Fruit fly (Drosophila melanogaster) whole organism, embryonic: ENCODE measurements around the gene Spn75F.

ENCODE experiments used
- BtbVII ChIP-seq: fragments of 200-800 bp; sonication (Bioruptor generic); optimal IDR thresholded peaks from 3 replicates; lab custom pipeline; 2017; ENCODE audit warnings: missing biosample characterization, mild to moderate bottlenecking, missing genetic modification characterization
- Bteb2 ChIP-seq: fragments of 200-800 bp; sonication (Bioruptor generic); optimal IDR thresholded peaks from 2 replicates; lab custom pipeline; 2016; ENCODE audit warnings: missing biosample characterization, missing genetic modification characterization
- CG10321 ChIP-seq: fragments of 200-800 bp; sonication (Bioruptor generic); IDR thresholded peaks from 2 replicates; pipeline ENCODE4 v1.3.6; 2022; ENCODE audit warnings: missing biosample characterization, missing genetic modification characterization
- CG10565 ChIP-seq: fragments of 200-800 bp; sonication (Bioruptor generic); optimal IDR thresholded peaks from 3 replicates; lab custom pipeline; 2016; ENCODE audit warnings: missing biosample characterization, mild to moderate bottlenecking, missing genetic modification characterization
- CG10654 ChIP-seq: fragments of 200-800 bp; sonication (Bioruptor generic); optimal IDR thresholded peaks from 2 replicates; lab custom pipeline; 2016; ENCODE audit warnings: missing biosample characterization, missing genetic modification characterization
- CG11504 ChIP-seq: fragments of 200-800 bp; sonication (Bioruptor generic); optimal IDR thresholded peaks from 3 replicates; lab custom pipeline; 2019; ENCODE audit warnings: missing biosample characterization, mild to moderate bottlenecking, missing genetic modification characterization, moderate library complexity
- CG13624 ChIP-seq: fragments of 200-800 bp; sonication (Bioruptor generic); optimal IDR thresholded peaks from 2 replicates; lab custom pipeline; 2016; ENCODE audit warnings: missing biosample characterization, missing genetic modification characterization
- CG14965 ChIP-seq: fragments of 200-800 bp; sonication (Bioruptor generic); optimal IDR thresholded peaks from 2 replicates; lab custom pipeline; 2016; ENCODE audit warnings: missing biosample characterization, missing genetic modification characterization, borderline replicate concordance
- CG15073 ChIP-seq: fragments of 200-800 bp; sonication (Bioruptor generic); optimal IDR thresholded peaks from 2 replicates; lab custom pipeline; 2016; ENCODE audit warnings: missing biosample characterization, missing genetic modification characterization
- CG15269 ChIP-seq: fragments of 200-800 bp; sonication (Bioruptor generic); optimal IDR thresholded peaks from 2 replicates; lab custom pipeline; 2018; ENCODE audit warnings: missing biosample characterization, mild to moderate bottlenecking, missing genetic modification characterization, moderate library complexity
- CG1603 ChIP-seq: fragments of 200-800 bp; sonication (Bioruptor generic); optimal IDR thresholded peaks from 2 replicates; lab custom pipeline; 2019; ENCODE audit warnings: missing biosample characterization, mild to moderate bottlenecking, missing genetic modification characterization, moderate library complexity
- CG18619 ChIP-seq: fragments of 200-800 bp; sonication (Bioruptor generic); optimal IDR thresholded peaks from 3 replicates; lab custom pipeline; 2017; ENCODE audit warnings: missing biosample characterization, mild to moderate bottlenecking, missing genetic modification characterization
- CG3995 ChIP-seq: fragments of 200-800 bp; sonication (Bioruptor generic); optimal IDR thresholded peaks from 3 replicates; lab custom pipeline; 2016; ENCODE audit warnings: missing biosample characterization, missing genetic modification characterization
- CG4424 ChIP-seq: fragments of 200-800 bp; sonication (Bioruptor generic); optimal IDR thresholded peaks from 3 replicates; lab custom pipeline; 2016; ENCODE audit warnings: missing biosample characterization, missing genetic modification characterization
- CG6272 ChIP-seq: fragments of 200-800 bp; sonication (Bioruptor generic); IDR thresholded peaks from 2 replicates; pipeline ENCODE4 v1.3.6; 2022; ENCODE audit warnings: missing biosample characterization, missing genetic modification characterization
- CG7987 ChIP-seq: fragments of 200-800 bp; sonication (Bioruptor generic); optimal IDR thresholded peaks from 2 replicates; lab custom pipeline; 2018; ENCODE audit warnings: missing biosample characterization, mild to moderate bottlenecking, missing genetic modification characterization, moderate library complexity
- CG8290 ChIP-seq, 3 experiments: fragments of 200-800 bp; sonication (Bioruptor generic); optimal IDR thresholded peaks; 2 replicates each; lab custom pipeline; 2016 to 2019; ENCODE audit warnings: missing biosample characterization in 3 of 3, missing genetic modification characterization in 3 of 3, mild to moderate bottlenecking in 2 of 3, moderate library complexity in 1 of 3
- CoRest ChIP-seq: fragments of 200-800 bp; sonication (Bioruptor generic); optimal IDR thresholded peaks from 3 replicates; lab custom pipeline; 2018; ENCODE audit warnings: missing biosample characterization, mild to moderate bottlenecking, missing genetic modification characterization, moderate library complexity
- Fer1 ChIP-seq: fragments of 200-800 bp; sonication (Bioruptor generic); optimal IDR thresholded peaks from 2 replicates; lab custom pipeline; 2017; ENCODE audit warnings: missing biosample characterization, mild to moderate bottlenecking, missing genetic modification characterization
- GATAe ChIP-seq: fragments of 200-800 bp; sonication (Bioruptor generic); conservative IDR thresholded peaks from 2 replicates; pipeline ENCODE4 v1.3.6; 2022; ENCODE audit warnings: missing biosample characterization, missing genetic modification characterization
- HmgZ ChIP-seq: fragments of 200-800 bp; sonication (Bioruptor generic); optimal IDR thresholded peaks from 2 replicates; lab custom pipeline; 2018; ENCODE audit warnings: missing biosample characterization, mild to moderate bottlenecking, missing genetic modification characterization
- Lpt ChIP-seq: fragments of >200 bp; optimal IDR thresholded peaks from 2 replicates; lab custom pipeline; 2018; ENCODE audit warnings: missing biosample characterization, missing genetic modification characterization
- MTF-1 ChIP-seq: fragments of 200-800 bp; sonication (Bioruptor generic); optimal IDR thresholded peaks from 2 replicates; lab custom pipeline; 2018; ENCODE audit warnings: missing biosample characterization, mild to moderate bottlenecking, missing genetic modification characterization, borderline replicate concordance
- Mes4 ChIP-seq: fragments of 200-800 bp; sonication (Bioruptor generic); optimal IDR thresholded peaks from 2 replicates; lab custom pipeline; 2016; ENCODE audit warnings: missing biosample characterization, missing genetic modification characterization
- Rfx ChIP-seq: fragments of 200-800 bp; sonication (Bioruptor generic); IDR thresholded peaks from 2 replicates; pipeline ENCODE4 v1.3.6; 2022; ENCODE audit warnings: missing biosample characterization, missing genetic modification characterization
- Sry-β ChIP-seq: fragments of 200-800 bp; sonication (Bioruptor generic); optimal IDR thresholded peaks from 2 replicates; lab custom pipeline; 2018; ENCODE audit warnings: missing biosample characterization, mild to moderate bottlenecking, missing genetic modification characterization, moderate library complexity
- Stat92E ChIP-seq, 3 experiments: fragments of >200 bp in 2 of 3; fragments of 200-800 bp in 1 of 3; sonication (Bioruptor generic) in 1 of 3; optimal IDR thresholded peaks; 2 replicates each; lab custom pipeline; 2017 to 2019; ENCODE audit warnings: missing biosample characterization in 3 of 3, missing genetic modification characterization in 3 of 3, mild to moderate bottlenecking in 1 of 3, moderate library complexity in 1 of 3
- Trl ChIP-seq, 3 experiments: fragments of >200 bp in 2 of 3; fragments of 200-800 bp in 1 of 3; sonication (Bioruptor generic) in 1 of 3; optimal IDR thresholded peaks; 2 replicates in 1 of 3; 3 replicates in 2 of 3; lab custom pipeline; 2016 to 2017; ENCODE audit warnings: missing biosample characterization in 1 of 3, missing genetic modification characterization in 1 of 3
- ara ChIP-seq: fragments of 200-800 bp; sonication (Bioruptor generic); IDR thresholded peaks from 2 replicates; pipeline ENCODE4 v1.3.6; 2022; ENCODE audit warnings: missing biosample characterization, missing genetic modification characterization
- chinmo ChIP-seq: fragments of 200-800 bp; sonication (Bioruptor generic); IDR thresholded peaks from 4 replicates; pipeline ENCODE4 v1.3.6; 2022; ENCODE audit warnings: missing biosample characterization, missing genetic modification characterization; ENCODE audit not compliant: partially characterized antibody
- crol ChIP-seq: fragments of 200-800 bp; sonication (Bioruptor generic); IDR thresholded peaks from 2 replicates; pipeline ENCODE4 v1.3.6; 2022; ENCODE audit warnings: missing biosample characterization, missing genetic modification characterization
- dysf ChIP-seq: fragments of 200-800 bp; sonication (Bioruptor generic); IDR thresholded peaks from 3 replicates; pipeline ENCODE4 v1.3.6; 2022; ENCODE audit warnings: missing biosample characterization, missing genetic modification characterization
- emc ChIP-seq: fragments of 200-800 bp; sonication (Bioruptor generic); optimal IDR thresholded peaks from 2 replicates; lab custom pipeline; 2016; ENCODE audit warnings: missing biosample characterization, missing genetic modification characterization
- fu2 ChIP-seq: fragments of 200-800 bp; sonication (Bioruptor generic); optimal IDR thresholded peaks from 2 replicates; lab custom pipeline; 2016; ENCODE audit warnings: missing biosample characterization, missing genetic modification characterization
- gcm2 ChIP-seq: fragments of 200-800 bp; sonication (Bioruptor generic); optimal IDR thresholded peaks from 2 replicates; lab custom pipeline; 2016; ENCODE audit warnings: missing biosample characterization, missing genetic modification characterization
- gro ChIP-seq: fragments of 200-800 bp; sonication (Bioruptor generic); optimal IDR thresholded peaks from 2 replicates; lab custom pipeline; 2016; ENCODE audit warnings: missing biosample characterization, missing genetic modification characterization
- ham ChIP-seq: fragments of 200-800 bp; sonication (Bioruptor generic); IDR thresholded peaks from 2 replicates; pipeline ENCODE4 v1.3.6; 2022; ENCODE audit warnings: missing biosample characterization, missing genetic modification characterization
- klu ChIP-seq: fragments of 200-800 bp; sonication (Bioruptor generic); IDR thresholded peaks from 2 replicates; pipeline ENCODE4 v1.3.6; 2022; ENCODE audit warnings: missing biosample characterization, missing genetic modification characterization
- kni ChIP-seq: fragments of 200-800 bp; sonication (Bioruptor generic); optimal IDR thresholded peaks from 3 replicates; lab custom pipeline; 2017; ENCODE audit warnings: mild to moderate bottlenecking, missing biosample characterization, missing genetic modification reagents, missing genetic modification characterization
- mam ChIP-seq: fragments of 200-800 bp; sonication (Bioruptor generic); optimal IDR thresholded peaks from 3 replicates; lab custom pipeline; 2016; ENCODE audit warnings: missing biosample characterization, missing genetic modification characterization
- mld ChIP-seq: fragments of 200-800 bp; sonication (Bioruptor generic); IDR thresholded peaks from 3 replicates; pipeline ENCODE4 v1.3.6; 2022; ENCODE audit warnings: missing biosample characterization, missing genetic modification characterization; ENCODE audit not compliant: partially characterized antibody
- pita ChIP-seq: fragments of 200-800 bp; sonication (Bioruptor generic); optimal IDR thresholded peaks from 2 replicates; lab custom pipeline; 2017; ENCODE audit warnings: missing biosample characterization, mild to moderate bottlenecking, missing genetic modification characterization
- pum ChIP-seq: fragments of 200-800 bp; sonication (Bioruptor generic); optimal IDR thresholded peaks from 2 replicates; lab custom pipeline; 2016; ENCODE audit warnings: missing biosample characterization, missing genetic modification characterization
- sens ChIP-seq: fragments of 200-800 bp; sonication (Bioruptor generic); peaks from one replicate; lab custom pipeline; 2016; ENCODE audit warnings: missing biosample characterization, missing genetic modification characterization
- stwl ChIP-seq: fragments of 200-800 bp; sonication (Bioruptor generic); optimal IDR thresholded peaks from 3 replicates; lab custom pipeline; 2018; ENCODE audit warnings: missing biosample characterization, mild to moderate bottlenecking, missing genetic modification characterization, moderate library complexity
- trh ChIP-seq: fragments of 200-800 bp; sonication (Bioruptor generic); optimal IDR thresholded peaks from 2 replicates; lab custom pipeline; 2016; ENCODE audit warnings: missing biosample characterization, missing genetic modification characterization
- wor ChIP-seq: fragments of 200-800 bp; sonication (Bioruptor generic); IDR thresholded peaks from 2 replicates; pipeline ENCODE4 v1.3.6; 2022; ENCODE audit warnings: missing biosample characterization, missing genetic modification characterization
- z ChIP-seq: fragments of 200-800 bp; sonication (Bioruptor generic); IDR thresholded peaks from 3 replicates; pipeline ENCODE4 v1.3.6; 2022; ENCODE audit warnings: missing biosample characterization, missing genetic modification characterization
- zf30C ChIP-seq: fragments of 200-800 bp; sonication (Bioruptor generic); optimal IDR thresholded peaks from 3 replicates; lab custom pipeline; 2018; ENCODE audit warnings: missing biosample characterization, mild to moderate bottlenecking, missing genetic modification characterization

Spn75F gene

DNA sequence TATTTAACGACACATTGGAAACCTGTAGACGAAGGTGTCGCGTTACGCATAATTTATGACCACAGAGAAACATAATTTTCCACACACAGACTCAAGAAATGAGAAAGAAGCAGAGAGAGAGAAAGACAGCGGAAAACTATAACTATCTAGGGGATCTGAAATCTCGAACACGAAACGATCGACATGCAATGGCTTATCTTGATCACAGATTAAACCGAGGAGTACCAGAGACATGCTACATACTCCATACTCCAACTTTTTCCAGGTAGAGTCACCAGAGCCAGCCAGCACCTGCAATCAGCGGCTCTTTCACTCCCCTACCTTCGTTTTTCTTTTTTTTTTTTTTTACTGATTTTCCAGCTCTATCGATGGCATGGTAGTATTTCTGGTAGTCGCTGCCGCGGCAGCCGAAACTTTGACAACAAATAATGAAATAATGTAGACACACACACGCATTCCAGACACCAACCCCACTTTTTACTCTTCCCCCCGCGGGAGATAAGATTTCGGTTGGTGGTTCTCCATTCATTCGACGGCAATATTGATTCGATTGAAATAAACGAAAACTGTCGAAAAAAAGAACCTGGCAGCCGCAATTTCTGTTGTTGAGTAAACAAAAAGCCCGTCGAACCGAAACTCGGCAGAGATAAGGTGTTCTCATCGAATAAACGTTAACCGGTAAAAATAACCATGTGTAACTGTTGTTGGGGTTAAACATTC lies 39.4 kb upstream of the Spn75F start (continued):
- peak; percentile 81 for TF ChIP-seq sens (GFP tag; lab: Kevin White, UChicago)
- no peak for TF ChIP-seq pum (GFP tag; lab: Kevin White, UChicago)
- no peak for TF ChIP-seq CG13624 (GFP tag; lab: Kevin White, UChicago)
- TF ChIP-seq CG4424 (GFP tag; lab: Kevin White, UChicago): no peak
- no peak for TF ChIP-seq pita (GFP tag; lab: Kevin White, UChicago)
- no peak for TF ChIP-seq CG10565 (GFP tag; lab: Kevin White, UChicago)
- TF ChIP-seq Trl (optimal IDR thresholded peaks at IDR 0.05; lab: Kevin White, UChicago): no peak
- TF ChIP-seq Trl (GFP tag; optimal IDR thresholded peaks at IDR 0.05; lab: Kevin White, UChicago): no peak
- no peak for TF ChIP-seq CG18619 (GFP tag; lab: Kevin White, UChicago)
- TF ChIP-seq CG8290 (GFP tag; optimal IDR thresholded peaks at IDR 0.05; lab: Kevin White, UChicago): no peak
- peak in 1 of 2 experiments; percentile 25 for TF ChIP-seq CG8290 (tag; optimal IDR thresholded peaks at IDR 0.05; lab: Kevin White, UChicago)
- no peak for TF ChIP-seq CG11504 (tag; lab: Kevin White, UChicago)
- no peak for TF ChIP-seq mam (GFP tag; lab: Kevin White, UChicago)
- peak; percentile 63 for TF ChIP-seq CG7987
- TF ChIP-seq CG14965 (GFP tag; lab: Kevin White, UChicago): no peak
- TF ChIP-seq dysf (GFP tag; lab: Robert Waterston, UW): no peak
- peak; percentile 23 for TF ChIP-seq gro (GFP tag; lab: Kevin White, UChicago)
- 0 out of 2 replicates have a peak, but pooled peaks have one; percentile 18 for TF ChIP-seq ara (GFP tag; lab: Robert Waterston, UW)
- peak; percentile 26 for TF ChIP-seq CG15269 (tag; lab: Kevin White, UChicago)
- no peak for TF ChIP-seq gcm2 (GFP tag; lab: Kevin White, UChicago)
- TF ChIP-seq z: no peak
- TF ChIP-seq kni: peak; percentile 76
- no peak for TF ChIP-seq trh
- TF ChIP-seq Stat92E (GFP tag; optimal IDR thresholded peaks at IDR 0.05; lab: Kevin White, UChicago): no peak
- TF ChIP-seq klu: no peak
- TF ChIP-seq CG10321 (GFP tag; lab: Robert Waterston, UW): no peak
- no peak for TF ChIP-seq Sry-β
- no peak for TF ChIP-seq stwl (tag; lab: Kevin White, UChicago)
- TF ChIP-seq Bteb2 (GFP tag; lab: Kevin White, UChicago): no peak
- no peak for TF ChIP-seq emc (GFP tag; lab: Kevin White, UChicago)
- TF ChIP-seq Mes4 (GFP tag; lab: Kevin White, UChicago): no peak
- no peak for TF ChIP-seq CG15073
- no peak for TF ChIP-seq MTF-1 (GFP tag; lab: Kevin White, UChicago)
- no peak for TF ChIP-seq CG10654 (GFP tag; lab: Kevin White, UChicago)
- TF ChIP-seq HmgZ (tag; lab: Kevin White, UChicago): peak; percentile 62
- TF ChIP-seq crol (GFP tag; lab: Robert Waterston, UW): peak; percentile 92
- no peak for TF ChIP-seq wor (GFP tag; lab: Robert Waterston, UW)
- TF ChIP-seq CG1603 (tag; lab: Kevin White, UChicago): no peak
- TF ChIP-seq Lpt (GFP tag; lab: Kevin White, UChicago): no peak
- TF ChIP-seq Rfx (GFP tag; lab: Robert Waterston, UW): peak; percentile 42; the same call in 1 of the 2 replicates
- peak; percentile 28 for TF ChIP-seq BtbVII (GFP tag; lab: Kevin White, UChicago)
- no peak for TF ChIP-seq fu2 (GFP tag; lab: Kevin White, UChicago)
- TF ChIP-seq Fer1: peak; percentile 38
- no peak for TF ChIP-seq CG6272 (GFP tag; lab: Robert Waterston, UW)
- TF ChIP-seq ham (GFP tag; lab: Robert Waterston, UW): no peak
- no peak for TF ChIP-seq CoRest (tag; lab: Kevin White, UChicago)
- no peak for TF ChIP-seq mld (GFP tag; lab: Robert Waterston, UW)
- TF ChIP-seq GATAe (GFP tag; lab: Robert Waterston, UW): peak; percentile 94
- no peak for TF ChIP-seq zf30C (GFP tag; lab: Kevin White, UChicago)
- TF ChIP-seq CG3995 (GFP tag; lab: Kevin White, UChicago): no peak
- TF ChIP-seq chinmo (GFP tag; lab: Robert Waterston, UW): 0 out of 4 replicates have a peak, but pooled peaks have one; percentile 59
